Worm (Caenorhabditis elegans) whole organism, L1 larva: ENCODE data around the gene Y57G11C.8.

Experiments
- aly-2 ChIP-seq: fragments of 150-350 bp; optimal IDR thresholded peaks from 2 replicates; lab custom pipeline; 2014; ENCODE audit warnings: missing biosample characterization, missing genetic modification characterization
- ceh-63 ChIP-seq: fragments of 200-800 bp; sonication (Bioruptor generic); optimal IDR thresholded peaks from 2 replicates; lab custom pipeline; 2018; ENCODE audit warnings: mild to moderate bottlenecking, missing genetic modification characterization, missing compliant biosample characterization
- egl-27 ChIP-seq, 2 experiments: fragments of 150-350 bp in 1 of 2; sonication (generic microtip); optimal IDR thresholded peaks; 3 replicates each; lab custom pipeline; 2017 to 2018; ENCODE audit warnings: missing biosample characterization in 2 of 2, missing genetic modification characterization in 2 of 2, missing genetic modification reagents in 2 of 2
- elt-2 ChIP-seq: sonication (generic microtip); optimal IDR thresholded peaks from 2 replicates; lab custom pipeline; 2016; ENCODE audit warnings: missing genetic modification characterization, mild to moderate bottlenecking, inconsistent platforms, missing compliant biosample characterization, missing genetic modification reagents
- ets-5 ChIP-seq: fragments of 200-800 bp; sonication (Bioruptor generic); IDR thresholded peaks from 2 replicates; pipeline ENCODE4 v1.3.6; 2022; ENCODE audit warnings: missing genetic modification characterization, missing compliant biosample characterization
- nhr-11 ChIP-seq: fragments of 150-350 bp; optimal IDR thresholded peaks from 2 replicates; lab custom pipeline; 2014; ENCODE audit warnings: missing biosample characterization, missing genetic modification characterization
- nhr-19 ChIP-seq: fragments of 200-800 bp; sonication (Bioruptor generic); conservative IDR thresholded peaks from 2 replicates; pipeline ENCODE4 v1.3.6; 2022; ENCODE audit warnings: missing genetic modification characterization, missing compliant biosample characterization
- nhr-237 ChIP-seq: fragments of 150-350 bp; optimal IDR thresholded peaks from 2 replicates; lab custom pipeline; 2014; ENCODE audit warnings: missing biosample characterization, missing genetic modification characterization
- nhr-28 ChIP-seq: fragments of 150-350 bp; optimal IDR thresholded peaks from 2 replicates; lab custom pipeline; 2014; ENCODE audit warnings: missing biosample characterization, missing genetic modification characterization
- pag-3 ChIP-seq: sonication (generic microtip); optimal IDR thresholded peaks from 2 replicates; lab custom pipeline; 2017; ENCODE audit warnings: missing genetic modification characterization, mild to moderate bottlenecking, missing compliant biosample characterization, antibody characterized with exemption, borderline replicate concordance; ENCODE audit not compliant: insufficient read depth
- pqm-1 ChIP-seq: sonication (generic microtip); optimal IDR thresholded peaks from 3 replicates; lab custom pipeline; 2017; ENCODE audit warnings: missing biosample characterization, missing genetic modification characterization
- unc-86 ChIP-seq: sonication (generic microtip); optimal IDR thresholded peaks from 2 replicates; lab custom pipeline; 2016; ENCODE audit warnings: missing genetic modification characterization, missing compliant biosample characterization
- unc-98 ChIP-seq: fragments of 200-800 bp; sonication (Bioruptor generic); IDR thresholded peaks from 2 replicates; pipeline ENCODE4 v1.3.6; 2022; ENCODE audit warnings: missing genetic modification characterization, missing compliant biosample characterization
- zag-1 ChIP-seq: fragments of 150-350 bp; optimal IDR thresholded peaks from 2 replicates; lab custom pipeline; 2014; ENCODE audit warnings: missing biosample characterization, missing genetic modification characterization

- TF ChIP-seq egl-27 (tag; optimal IDR thresholded peaks at IDR 0.05; lab: Kevin White, UChicago) (no peak), unc-98 (GFP tag; lab: Robert Waterston, UW) (no peak), pqm-1 (tag; lab: Kevin White, UChicago) (no peak), nhr-237 (tag; lab: Kevin White, UChicago) (no peak), ets-5 (GFP tag; lab: Robert Waterston, UW) (no peak), nhr-19 (no peak), unc-86 (tag; lab: Kevin White, UChicago) (no peak), pag-3 (tag; lab: Kevin White, UChicago) (no peak), zag-1 (tag; lab: Kevin White, UChicago) (no peak), elt-2 (tag; lab: Kevin White, UChicago) (no peak), nhr-28 (tag; lab: Kevin White, UChicago) (no peak), nhr-11 (tag; lab: Kevin White, UChicago) (no peak), aly-2 (tag; lab: Kevin White, UChicago) (peak; percentile 5), ceh-63 (no peak)
Observed at ce11 chrIV:14790579-14790978, 8.9 kb downstream of the Y57G11C.8 start.
